Fruit fly (Drosophila melanogaster): ENCODE results near the gene Sb.

Gene Sb

DNA sequence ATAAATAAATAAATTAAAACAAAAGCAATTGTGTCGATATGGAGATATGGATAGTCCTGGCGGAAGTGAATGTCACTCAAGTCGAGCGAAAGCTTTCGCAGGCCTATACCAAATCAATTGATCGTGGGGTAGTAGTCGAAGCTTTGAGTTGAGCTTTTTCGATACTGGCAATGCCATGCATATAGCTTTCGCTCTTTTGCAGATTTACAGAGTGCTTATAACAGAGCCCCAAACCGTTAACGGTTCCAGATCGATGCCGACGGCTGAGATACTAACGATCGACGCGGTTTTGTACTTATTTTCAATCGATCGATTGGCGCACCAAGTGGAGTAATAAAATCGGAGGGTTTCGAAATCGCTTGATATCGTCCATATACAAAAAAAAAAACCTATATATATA lies 55.8 kb downstream of the Sb start, which contains the start of gene CG8925:
Gene CG8925 (plus strand): TSS at position 245 of the 400 bp plus-strand sequence.
- TF ChIP-seq CG6163 (GFP tag; IDR thresholded peaks at IDR 0.05): no peak
- peak; percentile 34 for TF ChIP-seq vri (GFP tag; optimal IDR thresholded peaks at IDR 0.05)

- no peak for TF ChIP-seq salr (GFP tag; optimal IDR thresholded peaks at IDR 0.05)
- TF ChIP-seq Hr38 (GFP tag; optimal IDR thresholded peaks at IDR 0.05): no peak
- no peak for TF ChIP-seq CG16779 (tag; optimal IDR thresholded peaks at IDR 0.05)
- no peak for TF ChIP-seq fd59A (GFP tag; optimal IDR thresholded peaks at IDR 0.05)
- no peak for TF ChIP-seq CG6163 (GFP tag; IDR thresholded peaks at IDR 0.05)
- no peak for TF ChIP-seq CG8319 (GFP tag; optimal IDR thresholded peaks at IDR 0.05)
- TF ChIP-seq dac (GFP tag; optimal IDR thresholded peaks at IDR 0.05): no peak
- TF ChIP-seq achi (GFP tag; optimal IDR thresholded peaks at IDR 0.05): no peak
- TF ChIP-seq fd85E (GFP tag; optimal IDR thresholded peaks at IDR 0.05): no peak
- TF ChIP-seq Sox14 (GFP tag; optimal IDR thresholded peaks at IDR 0.05): no peak
- no peak for TF ChIP-seq pdm3 (GFP tag; optimal IDR thresholded peaks at IDR 0.05)
- TF ChIP-seq CG11762 (GFP tag; optimal IDR thresholded peaks at IDR 0.05; ENCODE audit: insufficient read depth): no peak
- TF ChIP-seq Smox (GFP tag; optimal IDR thresholded peaks at IDR 0.05): no peak
- TF ChIP-seq CG10669 (GFP tag; optimal IDR thresholded peaks at IDR 0.05): no peak
Measured at dm6 chr3R:16173500-16173899, 57.5 kb downstream of the Sb start.

DNA sequence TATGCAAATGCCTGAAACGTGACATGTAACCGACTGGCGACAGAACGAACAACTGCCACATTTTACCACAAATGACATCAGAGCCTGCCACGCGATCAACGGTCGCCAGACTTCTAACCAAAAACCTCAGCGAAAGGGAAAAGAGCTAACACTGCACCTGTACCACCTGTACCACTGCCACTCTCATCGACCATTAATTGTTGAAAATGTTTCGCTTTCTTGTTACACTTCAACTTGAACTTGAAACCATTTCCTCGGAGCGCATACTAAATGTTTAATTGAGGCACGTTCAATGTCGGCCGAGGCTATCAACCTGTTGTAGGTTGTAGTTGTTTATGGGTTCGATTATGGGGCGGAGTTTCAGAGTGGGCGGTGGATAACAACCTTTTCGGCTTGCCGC lies 60.6 kb downstream of the Sb start:
- no peak for TF ChIP-seq CG15336 (GFP tag; IDR thresholded peaks at IDR 0.05)
- TF ChIP-seq Sox102F (GFP tag; optimal IDR thresholded peaks at IDR 0.05): no peak
- no peak for TF ChIP-seq ss (GFP tag; optimal IDR thresholded peaks at IDR 0.05)
- no peak for TF ChIP-seq CG8632 (GFP tag; optimal IDR thresholded peaks at IDR 0.05)
- no peak for TF ChIP-seq CG11902 (GFP tag; optimal IDR thresholded peaks at IDR 0.05)
- TF ChIP-seq CG1621 (tag; optimal IDR thresholded peaks at IDR 0.05): no peak
- no peak for TF ChIP-seq Gug (GFP tag; IDR thresholded peaks at IDR 0.05)

DNA sequence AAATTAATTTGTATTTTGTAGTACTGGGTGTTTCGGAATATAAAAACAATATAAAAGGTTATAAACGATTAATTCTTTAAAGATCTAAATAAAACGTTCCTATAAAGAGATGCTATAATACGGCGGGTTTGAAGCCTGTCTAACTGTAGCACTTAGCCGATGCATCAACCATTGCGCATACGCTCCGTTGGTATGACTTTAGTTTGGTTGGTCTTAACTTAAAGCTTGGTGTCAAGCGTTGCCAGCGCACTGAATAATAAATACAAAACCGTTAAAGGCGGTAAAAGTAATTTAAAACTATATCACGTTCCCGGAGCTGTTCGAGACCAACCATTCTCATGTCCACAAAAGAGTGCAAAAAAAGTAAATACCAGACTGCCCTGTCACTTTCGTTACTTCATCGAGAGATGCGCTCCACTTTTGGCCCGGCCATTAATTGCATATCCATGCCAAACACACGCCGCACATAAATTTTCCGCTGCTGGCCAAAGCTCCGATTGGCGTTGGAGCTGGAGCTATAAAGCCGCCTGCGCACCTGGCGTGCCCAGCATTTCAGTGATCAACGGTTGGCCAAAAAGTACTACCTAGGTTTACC lies 64.6 kb downstream of the Sb start, which contains the start of gene CG8927:
Gene CG8927 (plus strand): TSS at position 545 of the 595 bp plus-strand sequence.
- TF ChIP-seq Eip78C (GFP tag) (peak; percentile 57), Ets21C (GFP tag; optimal IDR thresholded peaks at IDR 0.05) (no peak), CG10669 (GFP tag; optimal IDR thresholded peaks at IDR 0.05) (no peak)

DNA sequence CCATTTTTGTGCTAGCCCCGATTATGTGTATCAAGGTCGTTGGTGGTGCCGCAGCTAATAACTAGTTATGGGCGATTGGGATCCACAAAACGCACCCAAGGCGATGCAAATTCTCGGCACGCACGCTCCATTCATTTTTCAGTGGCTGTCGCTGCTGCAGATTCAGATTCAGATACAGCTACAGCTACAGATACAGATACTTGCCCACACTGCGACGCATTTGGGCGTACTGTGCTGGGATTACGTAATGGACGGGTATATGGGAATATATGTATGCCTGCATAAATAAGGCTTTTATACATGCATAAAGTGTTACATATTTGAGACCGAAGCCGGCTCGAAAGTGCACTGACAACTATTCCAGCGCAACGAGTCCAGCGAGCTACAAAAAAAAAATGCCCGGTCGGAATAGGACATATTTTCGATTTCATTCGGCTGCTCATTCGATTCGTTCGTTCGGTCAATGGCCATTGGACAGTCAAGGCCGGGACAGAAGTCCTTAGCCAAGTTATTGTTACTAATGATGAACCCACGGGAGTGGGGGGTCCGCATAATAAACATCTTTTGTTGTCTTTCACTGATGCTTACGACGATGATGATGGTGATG lies 66.4 kb downstream of the Sb start:
- no peak for TF ChIP-seq fd85E (GFP tag; optimal IDR thresholded peaks at IDR 0.05)
- no peak for TF ChIP-seq Hr38 (GFP tag; optimal IDR thresholded peaks at IDR 0.05)
- TF ChIP-seq CG16779 (tag; optimal IDR thresholded peaks at IDR 0.05): no peak
- no peak for TF ChIP-seq spab (GFP tag; optimal IDR thresholded peaks at IDR 0.05)
- no peak for TF ChIP-seq Hr4 (GFP tag; optimal IDR thresholded peaks at IDR 0.05)
- no peak for TF ChIP-seq Gug (GFP tag; IDR thresholded peaks at IDR 0.05)
- TF ChIP-seq ss (GFP tag; optimal IDR thresholded peaks at IDR 0.05): peak in 1 of 2 experiments; percentile 75
- peak; percentile 38 for TF ChIP-seq vri (GFP tag; optimal IDR thresholded peaks at IDR 0.05)
- TF ChIP-seq Eip78C (GFP tag): peak; percentile 47

DNA sequence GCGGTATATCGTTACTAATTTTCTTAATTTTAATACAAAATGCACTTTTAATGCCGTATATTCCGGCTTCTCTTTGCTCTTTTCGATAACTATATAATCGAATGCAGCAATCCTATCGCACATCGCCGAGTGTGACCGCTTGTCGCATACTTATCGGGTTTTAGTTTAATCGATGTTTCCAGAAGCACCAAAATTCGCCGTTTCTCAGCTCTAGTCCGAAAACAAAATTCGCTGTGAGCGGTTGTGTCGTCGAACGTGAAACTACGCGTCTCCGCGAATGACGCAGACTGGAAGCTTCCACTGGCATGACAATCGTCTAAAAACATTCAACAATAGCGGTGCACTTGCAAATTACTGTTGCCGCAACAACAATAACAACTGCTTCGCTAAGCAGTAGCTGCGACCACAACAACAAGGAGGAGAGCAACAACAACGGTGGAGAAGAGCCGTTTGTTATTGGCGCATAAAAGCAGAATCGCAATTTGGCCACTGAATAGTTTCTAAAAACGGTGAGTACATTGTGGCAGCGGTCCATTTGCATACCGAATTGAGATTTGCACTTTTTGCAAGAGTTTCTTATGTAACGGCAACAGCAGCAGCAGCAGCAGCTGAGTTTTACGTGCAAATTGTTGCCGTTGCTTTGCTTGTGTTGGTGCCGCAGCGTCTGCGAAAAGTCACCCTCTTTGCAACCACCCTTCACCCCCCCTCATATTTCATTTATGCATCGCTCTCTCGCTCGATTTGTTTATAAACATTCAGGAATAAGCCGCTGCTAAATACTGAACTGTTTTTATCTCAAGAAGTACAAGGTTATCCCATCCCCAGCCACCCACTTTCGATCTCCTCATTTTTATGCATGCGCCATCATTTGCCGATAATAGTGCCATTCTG lies 71.1 kb downstream of the Sb start, which contains the start of gene sra:
Gene sra (plus strand): TSS at position 209 of the 891 bp plus-strand sequence.
- TF ChIP-seq achi (GFP tag; optimal IDR thresholded peaks at IDR 0.05) (no peak), svp (GFP tag) (no peak), fkh (GFP tag; optimal IDR thresholded peaks at IDR 0.05) (no peak), Sox14 (GFP tag; optimal IDR thresholded peaks at IDR 0.05) (peak; percentile 18), CG1621 (tag; optimal IDR thresholded peaks at IDR 0.05) (peak; percentile 88), CG16779 (tag; optimal IDR thresholded peaks at IDR 0.05) (no peak), Ets96B (tag; optimal IDR thresholded peaks at IDR 0.05) (no peak), Met (GFP tag; optimal IDR thresholded peaks at IDR 0.05) (no peak), CG6163 (GFP tag; IDR thresholded peaks at IDR 0.05) (0 out of 3 replicates have a peak, but pooled peaks have one; percentile 31), ss (GFP tag; optimal IDR thresholded peaks at IDR 0.05) (peak in 1 of 2 experiments; percentile 10), dsx (GFP tag; optimal IDR thresholded peaks at IDR 0.05; ENCODE audit: poor library complexity, severe bottlenecking) (peak; percentile 32), dac (GFP tag; optimal IDR thresholded peaks at IDR 0.05) (no peak), cyc (GFP tag; optimal IDR thresholded peaks at IDR 0.05) (peak; percentile 11), Gug (GFP tag; IDR thresholded peaks at IDR 0.05) (no peak), esn (GFP tag; optimal IDR thresholded peaks at IDR 0.05) (peak; percentile 45), CG6854 (GFP tag; optimal IDR thresholded peaks at IDR 0.05) (peak; percentile 27), Eip75B (GFP tag; optimal IDR thresholded peaks at IDR 0.05) (peak; percentile 10), spab (GFP tag; optimal IDR thresholded peaks at IDR 0.05) (no peak), fd85E (GFP tag; optimal IDR thresholded peaks at IDR 0.05) (no peak), vri (GFP tag; optimal IDR thresholded peaks at IDR 0.05) (peak; percentile 57), Eip93F (GFP tag; optimal IDR thresholded peaks at IDR 0.05) (no peak)

Data from whole organism, prepupa.